Fruit fly (Drosophila melanogaster) whole organism, embryonic: ENCODE data around the gene Pp2A-29B.

ENCODE experiments used
- CG13123 ChIP-seq: fragments of 200-800 bp; sonication (Bioruptor generic); optimal IDR thresholded peaks from 2 replicates; lab custom pipeline; 2016; ENCODE audit warnings: missing biosample characterization, missing genetic modification characterization
- CG13287 ChIP-seq: fragments of 200-800 bp; sonication (Bioruptor generic); IDR thresholded peaks from 2 replicates; pipeline ENCODE4 v1.3.6; 2022; ENCODE audit warnings: missing biosample characterization, missing genetic modification characterization; ENCODE audit not compliant: partially characterized antibody
- CG14050 ChIP-seq: fragments of 200-800 bp; sonication (Bioruptor generic); IDR thresholded peaks from 3 replicates; pipeline ENCODE4 v1.3.6; 2022; ENCODE audit warnings: missing biosample characterization, missing genetic modification characterization
- CG15514 ChIP-seq: fragments of 200-800 bp; sonication (Bioruptor generic); optimal IDR thresholded peaks from 3 replicates; lab custom pipeline; 2017; ENCODE audit warnings: missing biosample characterization, missing genetic modification characterization, mild to moderate bottlenecking, moderate library complexity, missing genetic modification reagents
- CG16779 ChIP-seq: fragments of 200-800 bp; sonication (Bioruptor generic); IDR thresholded peaks from 2 replicates; pipeline ENCODE4 v1.3.6; 2022; ENCODE audit warnings: missing biosample characterization, missing genetic modification characterization
- CG16863 ChIP-seq: fragments of 200-800 bp; sonication (Bioruptor generic); optimal IDR thresholded peaks from 3 replicates; lab custom pipeline; 2016; ENCODE audit warnings: missing biosample characterization, missing genetic modification characterization
- CG17802 ChIP-seq: fragments of 200-800 bp; sonication (Bioruptor generic); optimal IDR thresholded peaks from 2 replicates; lab custom pipeline; 2018; ENCODE audit warnings: missing biosample characterization, mild to moderate bottlenecking, missing genetic modification characterization, moderate library complexity
- CG17829 ChIP-seq: fragments of 200-800 bp; optimal IDR thresholded peaks from 2 replicates; lab custom pipeline; 2019; ENCODE audit warnings: missing biosample characterization, mild to moderate bottlenecking, missing genetic modification characterization, moderate library complexity
- CG1832 ChIP-seq: fragments of 200-800 bp; sonication (Bioruptor generic); optimal IDR thresholded peaks from 2 replicates; lab custom pipeline; 2017; ENCODE audit warnings: missing biosample characterization, mild to moderate bottlenecking, missing genetic modification characterization, inconsistent platforms
- CG2712 ChIP-seq: fragments of 200-800 bp; optimal IDR thresholded peaks from 3 replicates; lab custom pipeline; 2019; ENCODE audit warnings: missing biosample characterization, mild to moderate bottlenecking, missing genetic modification characterization, moderate library complexity
- CG2875 ChIP-seq: fragments of 200-800 bp; sonication (Bioruptor generic); optimal IDR thresholded peaks from 2 replicates; lab custom pipeline; 2017; ENCODE audit warnings: missing biosample characterization, mild to moderate bottlenecking, missing genetic modification characterization, missing genetic modification reagents
- CG30431 ChIP-seq: fragments of 200-800 bp; sonication (Bioruptor generic); optimal IDR thresholded peaks from 2 replicates; lab custom pipeline; 2017; ENCODE audit warnings: missing biosample characterization, missing genetic modification characterization
- CG34376 ChIP-seq: fragments of 200-800 bp; sonication (Bioruptor generic); optimal IDR thresholded peaks from 2 replicates; lab custom pipeline; 2018; ENCODE audit warnings: missing biosample characterization, mild to moderate bottlenecking, missing genetic modification characterization
- CG6689 ChIP-seq: fragments of 200-800 bp; sonication (Bioruptor generic); IDR thresholded peaks from 2 replicates; pipeline ENCODE4 v1.3.6; 2022; ENCODE audit warnings: missing biosample characterization, missing genetic modification characterization
- CG7372 ChIP-seq: fragments of 200-800 bp; sonication (Bioruptor generic); IDR thresholded peaks from 2 replicates; pipeline ENCODE4 v1.3.6; 2022; ENCODE audit warnings: missing biosample characterization, missing genetic modification characterization
- CG7839 ChIP-seq: fragments of 200-800 bp; sonication (Bioruptor generic); optimal IDR thresholded peaks from 3 replicates; lab custom pipeline; 2018; ENCODE audit warnings: missing biosample characterization, mild to moderate bottlenecking, missing genetic modification characterization, moderate library complexity
- CG7963 ChIP-seq: fragments of 200-800 bp; sonication (Bioruptor generic); IDR thresholded peaks from 3 replicates; pipeline ENCODE4 v1.3.6; 2022; ENCODE audit warnings: missing biosample characterization, missing genetic modification characterization; ENCODE audit not compliant: partially characterized antibody
- CG8388 ChIP-seq: fragments of 200-800 bp; sonication (Bioruptor generic); optimal IDR thresholded peaks from 2 replicates; lab custom pipeline; 2019; ENCODE audit warnings: missing biosample characterization, mild to moderate bottlenecking, missing genetic modification characterization, moderate library complexity
- CG8478 ChIP-seq: fragments of >200 bp; optimal IDR thresholded peaks from 2 replicates; lab custom pipeline; 2018
- CG8924 ChIP-seq: fragments of 200-800 bp; optimal IDR thresholded peaks from 3 replicates; lab custom pipeline; 2019; ENCODE audit warnings: missing biosample characterization, mild to moderate bottlenecking, missing genetic modification characterization, moderate library complexity
- CG9727 ChIP-seq: fragments of 200-800 bp; sonication (Bioruptor generic); optimal IDR thresholded peaks from 3 replicates; lab custom pipeline; 2017; ENCODE audit warnings: missing biosample characterization, mild to moderate bottlenecking, missing genetic modification characterization
- CG9797 ChIP-seq: fragments of 200-800 bp; sonication (Bioruptor generic); optimal IDR thresholded peaks from 3 replicates; lab custom pipeline; 2018; ENCODE audit warnings: missing biosample characterization, mild to moderate bottlenecking, missing genetic modification characterization
- CG9817 ChIP-seq: fragments of 200-800 bp; sonication (Bioruptor generic); optimal IDR thresholded peaks from 2 replicates; lab custom pipeline; 2018; ENCODE audit warnings: missing biosample characterization, mild to moderate bottlenecking, missing genetic modification characterization, moderate library complexity
- Doc3 ChIP-seq: fragments of 200-800 bp; sonication (Bioruptor generic); IDR thresholded peaks from 3 replicates; pipeline ENCODE4 v1.3.6; 2022; ENCODE audit warnings: missing biosample characterization, missing genetic modification characterization; ENCODE audit not compliant: partially characterized antibody
- ERR ChIP-seq: fragments of 200-800 bp; sonication (Bioruptor generic); optimal IDR thresholded peaks from 2 replicates; lab custom pipeline; 2016; ENCODE audit warnings: missing biosample characterization, missing genetic modification characterization
- H2.0 ChIP-seq: fragments of 200-800 bp; sonication (Bioruptor generic); IDR thresholded peaks from 2 replicates; pipeline ENCODE4 v1.3.6; 2022; ENCODE audit warnings: missing biosample characterization, missing genetic modification characterization
- HLH3B ChIP-seq: fragments of 200-800 bp; sonication (Bioruptor generic); IDR thresholded peaks from 2 replicates; pipeline ENCODE4 v1.3.6; 2022; ENCODE audit warnings: missing biosample characterization, missing genetic modification characterization
- Hand ChIP-seq: fragments of 200-800 bp; sonication (Bioruptor generic); optimal IDR thresholded peaks from 2 replicates; lab custom pipeline; 2017; ENCODE audit warnings: mild to moderate bottlenecking, missing biosample characterization, missing genetic modification reagents, missing genetic modification characterization
- Lpt ChIP-seq: fragments of >200 bp; optimal IDR thresholded peaks from 2 replicates; lab custom pipeline; 2018; ENCODE audit warnings: missing biosample characterization, missing genetic modification characterization
- Mad ChIP-seq: fragments of 200-800 bp; sonication (Bioruptor generic); optimal IDR thresholded peaks from 2 replicates; lab custom pipeline; 2016; ENCODE audit warnings: missing biosample characterization, missing genetic modification characterization
- Max ChIP-seq: fragments of 200-800 bp; sonication (Bioruptor generic); optimal IDR thresholded peaks from 2 replicates; lab custom pipeline; 2016; ENCODE audit warnings: missing biosample characterization, mild to moderate bottlenecking, missing genetic modification characterization
- Mrtf ChIP-seq: fragments of 200-800 bp; sonication (Bioruptor generic); IDR thresholded peaks from 3 replicates; pipeline ENCODE4 v1.3.6; 2022; ENCODE audit warnings: missing biosample characterization, missing genetic modification characterization
- Nf-YB ChIP-seq: fragments of 200-800 bp; sonication (Bioruptor generic); optimal IDR thresholded peaks from 3 replicates; lab custom pipeline; 2019; ENCODE audit warnings: missing biosample characterization, mild to moderate bottlenecking, missing genetic modification characterization, moderate library complexity
- Poxn ChIP-seq: fragments of 200-800 bp; sonication (Bioruptor generic); IDR thresholded peaks from 2 replicates; pipeline ENCODE4 v1.3.6; 2022; ENCODE audit warnings: missing biosample characterization, missing genetic modification characterization
- Sox100B ChIP-seq: fragments of 200-800 bp; sonication (Bioruptor generic); optimal IDR thresholded peaks from 3 replicates; lab custom pipeline; 2018; ENCODE audit warnings: missing biosample characterization, mild to moderate bottlenecking, missing genetic modification characterization
- abd-A ChIP-seq: fragments of 200-800 bp; sonication (Bioruptor generic); optimal IDR thresholded peaks from 3 replicates; lab custom pipeline; 2019; ENCODE audit warnings: missing biosample characterization, mild to moderate bottlenecking, missing genetic modification characterization, moderate library complexity
- ara ChIP-seq: fragments of 200-800 bp; sonication (Bioruptor generic); IDR thresholded peaks from 2 replicates; pipeline ENCODE4 v1.3.6; 2022; ENCODE audit warnings: missing biosample characterization, missing genetic modification characterization
- en ChIP-seq: fragments of 200-800 bp; sonication (Bioruptor generic); optimal IDR thresholded peaks from 2 replicates; lab custom pipeline; 2016; ENCODE audit warnings: missing biosample characterization, missing genetic modification characterization
- fru ChIP-seq: fragments of >200 bp; optimal IDR thresholded peaks from 2 replicates; lab custom pipeline; 2017
- fu2 ChIP-seq: fragments of 200-800 bp; sonication (Bioruptor generic); optimal IDR thresholded peaks from 2 replicates; lab custom pipeline; 2016; ENCODE audit warnings: missing biosample characterization, missing genetic modification characterization
- gsb ChIP-seq: fragments of 200-800 bp; sonication (Bioruptor generic); IDR thresholded peaks from 2 replicates; pipeline ENCODE4 v1.3.6; 2022; ENCODE audit warnings: missing biosample characterization, missing genetic modification characterization
- her ChIP-seq: fragments of 200-800 bp; sonication (Bioruptor generic); optimal IDR thresholded peaks from 2 replicates; lab custom pipeline; 2016; ENCODE audit warnings: missing biosample characterization, missing genetic modification characterization
- mam ChIP-seq: fragments of 200-800 bp; sonication (Bioruptor generic); optimal IDR thresholded peaks from 3 replicates; lab custom pipeline; 2016; ENCODE audit warnings: missing biosample characterization, missing genetic modification characterization
- mld ChIP-seq: fragments of 200-800 bp; sonication (Bioruptor generic); IDR thresholded peaks from 3 replicates; pipeline ENCODE4 v1.3.6; 2022; ENCODE audit warnings: missing biosample characterization, missing genetic modification characterization; ENCODE audit not compliant: partially characterized antibody
- repo ChIP-seq: fragments of 200-800 bp; sonication (Bioruptor generic); optimal IDR thresholded peaks from 2 replicates; lab custom pipeline; 2016; ENCODE audit warnings: missing biosample characterization, missing genetic modification characterization
- seq ChIP-seq: fragments of 200-800 bp; sonication (Bioruptor generic); IDR thresholded peaks from 2 replicates; pipeline ENCODE4 v1.3.6; 2022; ENCODE audit warnings: missing biosample characterization, missing genetic modification characterization
- sim ChIP-seq: fragments of 200-800 bp; sonication (Bioruptor generic); IDR thresholded peaks from 2 replicates; pipeline ENCODE4 v1.3.6; 2022; ENCODE audit warnings: missing biosample characterization, missing genetic modification characterization
- sisA ChIP-seq: fragments of 200-800 bp; sonication (Bioruptor generic); IDR thresholded peaks from 2 replicates; pipeline ENCODE4 v1.3.6; 2022; ENCODE audit warnings: missing biosample characterization, missing genetic modification characterization
- slp2 ChIP-seq: fragments of 200-800 bp; sonication (Bioruptor generic); optimal IDR thresholded peaks from 2 replicates; lab custom pipeline; 2016; ENCODE audit warnings: missing biosample characterization, missing genetic modification characterization
- trh ChIP-seq: fragments of 200-800 bp; sonication (Bioruptor generic); optimal IDR thresholded peaks from 2 replicates; lab custom pipeline; 2016; ENCODE audit warnings: missing biosample characterization, missing genetic modification characterization
- zfh1 ChIP-seq: fragments of 200-800 bp; sonication (Bioruptor generic); IDR thresholded peaks from 3 replicates; pipeline ENCODE4 v1.3.6; 2022; ENCODE audit warnings: missing biosample characterization, missing genetic modification characterization

Pp2A-29B gene

DNA sequence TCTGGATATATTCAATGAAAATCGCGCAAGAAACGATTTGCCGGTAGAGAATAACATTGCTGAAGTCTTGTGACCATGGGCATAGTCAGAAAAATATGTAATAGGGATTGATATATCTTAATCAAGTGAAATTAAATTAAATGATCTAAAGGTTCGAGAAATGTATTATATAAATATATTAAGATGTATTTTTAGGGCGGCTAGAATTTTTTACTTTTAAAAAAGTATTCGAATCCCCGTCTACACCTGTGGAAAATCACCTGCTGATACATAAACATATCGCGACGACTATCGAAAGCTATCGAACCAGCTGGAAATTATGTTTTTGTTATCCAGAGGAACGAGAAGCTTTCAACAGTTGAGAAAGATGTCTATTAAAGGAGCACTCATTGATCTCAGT is 10.9 kb downstream of the Pp2A-29B start, which contains the start of the genes CG13390 and CG17294 (continued):
- TF ChIP-seq gsb (GFP tag; lab: Robert Waterston, UW) (peak; percentile 99), zfh1 (GFP tag; lab: Robert Waterston, UW) (peak; percentile 100), CG16779 (GFP tag; lab: Robert Waterston, UW) (peak; percentile 99), CG8924 (tag; lab: Kevin White, UChicago) (peak; percentile 100), CG17829 (tag; lab: Kevin White, UChicago) (peak; percentile 100), fu2 (GFP tag; lab: Kevin White, UChicago) (peak; percentile 86), CG14050 (peak; percentile 99), Mad (GFP tag; lab: Kevin White, UChicago) (peak; percentile 96), fru (lab: Kevin White, UChicago) (no peak), Doc3 (GFP tag; lab: Robert Waterston, UW) (peak; percentile 75), CG34376 (GFP tag; lab: Kevin White, UChicago) (peak; percentile 100), Mrtf (GFP tag; lab: Robert Waterston, UW) (peak; percentile 99), CG7372 (GFP tag; lab: Robert Waterston, UW) (peak; percentile 100), CG6689 (GFP tag; lab: Robert Waterston, UW) (peak; percentile 99), seq (GFP tag; lab: Robert Waterston, UW) (peak; percentile 99), CG13123 (GFP tag; lab: Kevin White, UChicago) (peak; percentile 98), CG15514 (GFP tag; lab: Kevin White, UChicago) (peak; percentile 98), Lpt (no peak), CG9817 (tag; lab: Kevin White, UChicago) (peak; percentile 100), ERR (GFP tag; lab: Kevin White, UChicago) (peak; percentile 84), mam (GFP tag; lab: Kevin White, UChicago) (peak; percentile 97), CG13287 (GFP tag; lab: Robert Waterston, UW) (peak; percentile 91), CG7839 (peak; percentile 100), Poxn (GFP tag; lab: Robert Waterston, UW) (peak; percentile 99), CG8388 (GFP tag; lab: Kevin White, UChicago) (peak; percentile 99), CG30431 (peak; percentile 98), CG2875 (GFP tag; lab: Kevin White, UChicago) (peak; percentile 98), HLH3B (GFP tag; lab: Robert Waterston, UW) (peak; percentile 100)
- TF ChIP-seq, all 482 proteins: peak for 463

DNA sequence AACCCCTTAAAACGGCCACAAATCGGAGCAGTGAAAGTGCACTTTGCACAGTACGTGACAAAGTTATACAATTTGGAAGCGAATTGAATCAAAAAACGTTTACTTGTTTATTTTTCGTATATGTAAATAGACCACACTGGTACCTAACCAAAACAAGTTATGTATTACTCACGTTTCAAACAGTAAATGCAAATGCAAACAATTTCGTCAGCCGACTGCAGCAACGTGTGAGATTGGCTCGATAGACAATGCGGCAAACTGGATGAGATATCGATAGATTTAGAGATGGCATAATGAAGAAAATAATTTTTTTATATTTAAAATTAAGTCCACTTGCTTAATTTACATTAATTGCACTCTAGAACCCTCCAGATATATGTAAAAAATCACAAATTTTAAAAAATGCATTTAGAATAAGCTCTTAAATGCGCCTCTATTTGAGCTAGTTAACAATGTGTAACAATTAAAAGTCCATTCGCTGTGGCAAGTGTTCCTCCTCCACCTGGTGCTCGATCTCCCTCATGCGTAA is 15.7 kb downstream of the Pp2A-29B start, which contains the start of gene AlaRS:
TSS of gene AlaRS (minus strand) at position 257 of the 529 bp plus-strand sequence.
- TF ChIP-seq Max (GFP tag; lab: Kevin White, UChicago) (peak; percentile 36), sim (GFP tag; lab: Robert Waterston, UW) (no peak), repo (no peak), CG16863 (GFP tag; lab: Kevin White, UChicago) (no peak), mld (no peak), CG1832 (GFP tag; lab: Kevin White, UChicago) (no peak), her (GFP tag; lab: Kevin White, UChicago) (no peak), Sox100B (GFP tag; lab: Kevin White, UChicago) (peak; percentile 26), abd-A (tag; lab: Kevin White, UChicago) (no peak), sisA (GFP tag; lab: Robert Waterston, UW) (no peak), ara (GFP tag; lab: Robert Waterston, UW) (no peak), Mrtf (GFP tag; lab: Robert Waterston, UW) (no peak), CG9797 (GFP tag; lab: Kevin White, UChicago) (no peak), CG2712 (peak; percentile 61), H2.0 (GFP tag; lab: Robert Waterston, UW) (no peak), CG17802 (no peak), CG8478 (lab: Kevin White, UChicago) (no peak), Nf-YB (GFP tag; lab: Kevin White, UChicago) (peak; percentile 1), CG6689 (GFP tag; lab: Robert Waterston, UW) (peak; percentile 24; the same call in 1 of the 2 replicates), CG9727 (GFP tag; lab: Kevin White, UChicago) (peak; percentile 8), CG7963 (no peak), en (GFP tag; lab: Kevin White, UChicago) (no peak), trh (GFP tag; lab: Kevin White, UChicago) (no peak), Hand (GFP tag; lab: Kevin White, UChicago) (no peak), slp2 (GFP tag; lab: Kevin White, UChicago) (no peak)
